Worm (Caenorhabditis elegans): ENCODE data around the gene cyn-11.

- TF ChIP-seq cog-1 (tag; optimal IDR thresholded peaks at IDR 0.05) (no peak), klf-2 (GFP tag; conservative IDR thresholded peaks at IDR 0.05) (no peak), med-1 (GFP tag; optimal IDR thresholded peaks at IDR 0.05; ENCODE audit: insufficient read depth) (no peak), flt-1 (GFP tag; IDR thresholded peaks at IDR 0.05) (no peak), ztf-29 (GFP tag; IDR thresholded peaks at IDR 0.05) (no peak), ref-1 (GFP tag; conservative IDR thresholded peaks at IDR 0.05) (no peak), T22C8.4 (GFP tag; IDR thresholded peaks at IDR 0.05) (no peak), ztf-23 (GFP tag; IDR thresholded peaks at IDR 0.05) (no peak), tab-1 (GFP tag; IDR thresholded peaks at IDR 0.05) (no peak)
These were observed 26.1 kb upstream of the cyn-11 start for ce11 chrII:8742006-8742847.

Data from whole organism, midembryonic.